Worm (Caenorhabditis elegans) whole organism, young adult: ENCODE results near the gene clec-73.

Source experiments
- B0035.1 ChIP-seq: sonication (generic microtip); optimal IDR thresholded peaks from 2 replicates; lab custom pipeline; 2016; ENCODE audit warnings: missing genetic modification characterization, mild to moderate bottlenecking, missing compliant biosample characterization, missing genotype, missing genetic modification reagents
- B0261.1 ChIP-seq: sonication (generic microtip); optimal IDR thresholded peaks from 2 replicates; lab custom pipeline; 2016; ENCODE audit warnings: mild to moderate bottlenecking, missing genetic modification characterization, moderate library complexity, missing compliant biosample characterization
- B0336.3 ChIP-seq: fragments of 200-800 bp; sonication (Bioruptor generic); IDR thresholded peaks from 2 replicates; pipeline ENCODE4 v1.3.6; 2022; ENCODE audit warnings: missing genetic modification characterization, missing compliant biosample characterization
- D2030.7 ChIP-seq: fragments of 200-800 bp; sonication (Bioruptor generic); IDR thresholded peaks from 2 replicates; pipeline ENCODE4 v1.3.6; 2022; ENCODE audit warnings: missing genetic modification reagents, missing genetic modification characterization, missing compliant biosample characterization
- F23B12.7 ChIP-seq: sonication (generic microtip); optimal IDR thresholded peaks from 2 replicates; lab custom pipeline; 2017; ENCODE audit warnings: missing genetic modification characterization, mild to moderate bottlenecking, missing compliant biosample characterization, antibody characterized with exemption, moderate library complexity; ENCODE audit not compliant: insufficient read depth
- F39B2.1 ChIP-seq: fragments of 200-800 bp; sonication (Bioruptor generic); IDR thresholded peaks from 2 replicates; pipeline ENCODE4 v1.3.6; 2022; ENCODE audit warnings: missing genetic modification reagents, missing genetic modification characterization, missing compliant biosample characterization
- F49E8.2 ChIP-seq: sonication (generic microtip); optimal IDR thresholded peaks from 3 replicates; lab custom pipeline; 2017; ENCODE audit warnings: missing genetic modification characterization, mild to moderate bottlenecking, missing compliant biosample characterization, antibody characterized with exemption, moderate library complexity; ENCODE audit not compliant: insufficient read depth
- F55B11.4 ChIP-seq: sonication (generic microtip); optimal IDR thresholded peaks from 2 replicates; lab custom pipeline; 2016; ENCODE audit warnings: missing compliant biosample characterization, missing genetic modification characterization, borderline replicate concordance; ENCODE audit not compliant: insufficient read depth
- F57A8.1 ChIP-seq: fragments of 200-800 bp; sonication (Bioruptor generic); optimal IDR thresholded peaks from 2 replicates; lab custom pipeline; 2018; ENCODE audit warnings: mild to moderate bottlenecking, missing genetic modification characterization, moderate library complexity, missing compliant biosample characterization
- K11D2.4 ChIP-seq: fragments of 200-800 bp; sonication (Bioruptor generic); IDR thresholded peaks from 2 replicates; pipeline ENCODE4 v1.3.6; 2022; ENCODE audit warnings: missing genetic modification reagents, missing genetic modification characterization, missing compliant biosample characterization
- T07F8.4 ChIP-seq: sonication (generic microtip); optimal IDR thresholded peaks from 2 replicates; lab custom pipeline; 2016; ENCODE audit warnings: mild to moderate bottlenecking, missing genetic modification characterization, moderate library complexity, missing compliant biosample characterization
- Y53G8AR.9 ChIP-seq: fragments of 200-800 bp; sonication (Bioruptor generic); conservative IDR thresholded peaks from 2 replicates; pipeline ENCODE4 v1.3.6; 2022; ENCODE audit warnings: missing genetic modification reagents, missing genetic modification characterization, missing compliant biosample characterization
- aptf-3 ChIP-seq: fragments of 200-800 bp; sonication (Bioruptor generic); IDR thresholded peaks from 2 replicates; pipeline ENCODE4 v1.3.6; 2022; ENCODE audit warnings: missing genetic modification characterization, missing compliant biosample characterization
- cebp-1 ChIP-seq, 2 experiments: fragments of 200-800 bp in 1 of 2; sonication (Bioruptor generic) in 1 of 2; sonication (generic microtip) in 1 of 2; IDR thresholded peaks in 1 of 2; optimal IDR thresholded peaks in 1 of 2; 2 replicates each; pipeline versions ENCODE4 v1.3.6 to Lab custom; 2017 to 2022; ENCODE audit warnings: missing compliant biosample characterization in 2 of 2, missing genetic modification characterization in 2 of 2, mild to moderate bottlenecking in 1 of 2, missing genetic modification reagents in 1 of 2, moderate library complexity in 1 of 2
- ceh-27 ChIP-seq: fragments of 200-800 bp; sonication (Bioruptor generic); optimal IDR thresholded peaks from 2 replicates; lab custom pipeline; 2018; ENCODE audit warnings: mild to moderate bottlenecking, missing genetic modification characterization, moderate library complexity, missing compliant biosample characterization
- ceh-40 ChIP-seq: fragments of 200-800 bp; sonication (Bioruptor generic); IDR thresholded peaks from 2 replicates; pipeline ENCODE4 v1.3.6; 2022; ENCODE audit warnings: missing genetic modification characterization, missing compliant biosample characterization
- ceh-58 ChIP-seq: fragments of 200-800 bp; sonication (Bioruptor generic); IDR thresholded peaks from 2 replicates; pipeline ENCODE4 v1.3.6; 2022; ENCODE audit warnings: missing genetic modification characterization, missing compliant biosample characterization
- ceh-79 ChIP-seq: sonication (generic microtip); optimal IDR thresholded peaks from 2 replicates; lab custom pipeline; 2017; ENCODE audit warnings: mild to moderate bottlenecking, missing genetic modification characterization, missing compliant biosample characterization
- chd-7 ChIP-seq: sonication (generic microtip); optimal IDR thresholded peaks from 2 replicates; lab custom pipeline; 2016; ENCODE audit warnings: mild to moderate bottlenecking, missing genetic modification characterization, moderate library complexity, missing compliant biosample characterization
- dpff-1 ChIP-seq: sonication (generic microtip); optimal IDR thresholded peaks from 2 replicates; lab custom pipeline; 2017; ENCODE audit warnings: mild to moderate bottlenecking, missing genetic modification characterization, missing compliant biosample characterization
- egl-44 ChIP-seq: fragments of 200-800 bp; sonication (Bioruptor generic); IDR thresholded peaks from 2 replicates; pipeline ENCODE4 v1.3.6; 2022; ENCODE audit warnings: missing genetic modification reagents, missing genetic modification characterization, missing compliant biosample characterization
- egrh-3 ChIP-seq: fragments of 200-800 bp; sonication (Bioruptor generic); IDR thresholded peaks from 2 replicates; pipeline ENCODE4 v1.3.6; 2022; ENCODE audit warnings: missing genetic modification reagents, missing genetic modification characterization, missing compliant biosample characterization
- ekl-4 ChIP-seq: fragments of 200-800 bp; sonication (Bioruptor generic); IDR thresholded peaks from 2 replicates; pipeline ENCODE4 v1.3.6; 2022; ENCODE audit warnings: missing genetic modification reagents, missing genetic modification characterization, missing compliant biosample characterization
- ets-4 ChIP-seq: fragments of 200-800 bp; sonication (Bioruptor generic); optimal IDR thresholded peaks from 2 replicates; lab custom pipeline; 2018; ENCODE audit warnings: mild to moderate bottlenecking, missing genetic modification characterization, missing compliant biosample characterization
- lag-1 ChIP-seq: fragments of 200-800 bp; sonication (Bioruptor generic); IDR thresholded peaks from 2 replicates; pipeline ENCODE4 v1.3.6; 2022; ENCODE audit warnings: missing genetic modification reagents, missing genetic modification characterization, missing compliant biosample characterization
- let-526 ChIP-seq: fragments of 200-800 bp; sonication (Bioruptor generic); IDR thresholded peaks from 2 replicates; pipeline ENCODE4 v1.3.6; 2022; ENCODE audit warnings: missing genetic modification reagents, missing genetic modification characterization, missing compliant biosample characterization
- let-607 ChIP-seq, 2 experiments: fragments of 200-800 bp in 1 of 2; sonication (Bioruptor generic) in 1 of 2; sonication (generic microtip) in 1 of 2; optimal IDR thresholded peaks; 2 replicates each; lab custom pipeline; 2016 to 2018; ENCODE audit warnings: mild to moderate bottlenecking in 2 of 2, missing compliant biosample characterization in 2 of 2, missing genetic modification characterization in 2 of 2, moderate library complexity in 2 of 2, missing genotype in 1 of 2
- lsl-1 ChIP-seq: fragments of 200-800 bp; sonication (Bioruptor generic); optimal IDR thresholded peaks from 2 replicates; lab custom pipeline; 2018; ENCODE audit warnings: mild to moderate bottlenecking, missing genetic modification characterization, moderate library complexity, missing compliant biosample characterization
- madf-10 ChIP-seq: sonication (generic microtip); optimal IDR thresholded peaks from 2 replicates; lab custom pipeline; 2016; ENCODE audit warnings: mild to moderate bottlenecking, missing genetic modification characterization, missing compliant biosample characterization
- mcd-1 ChIP-seq: fragments of 200-800 bp; sonication (Bioruptor generic); IDR thresholded peaks from 2 replicates; pipeline ENCODE4 v1.3.6; 2022; ENCODE audit warnings: missing genetic modification reagents, missing genetic modification characterization, missing compliant biosample characterization
- nfya-2 ChIP-seq: fragments of 200-800 bp; sonication (Bioruptor generic); IDR thresholded peaks from 2 replicates; pipeline ENCODE4 v1.3.6; 2022; ENCODE audit warnings: missing genetic modification reagents, missing genetic modification characterization, missing compliant biosample characterization
- nhr-27 ChIP-seq: fragments of 200-800 bp; sonication (Bioruptor generic); optimal IDR thresholded peaks from 2 replicates; lab custom pipeline; 2018; ENCODE audit warnings: mild to moderate bottlenecking, missing genetic modification characterization, moderate library complexity, missing compliant biosample characterization
- nhr-80 ChIP-seq: sonication (generic microtip); optimal IDR thresholded peaks from 2 replicates; lab custom pipeline; 2016; ENCODE audit warnings: missing genetic modification characterization, missing compliant biosample characterization
- pha-4 ChIP-seq: fragments of 150-350 bp; sonication (generic microtip); optimal IDR thresholded peaks from 2 replicates; lab custom pipeline; 2014; ENCODE audit warnings: missing biosample characterization, missing genetic modification reagents, missing genetic modification characterization
- rec-8 ChIP-seq, 2 experiments: sonication (generic microtip); optimal IDR thresholded peaks; 2 replicates each; lab custom pipeline; 2016; ENCODE audit warnings: mild to moderate bottlenecking in 2 of 2, missing genetic modification characterization in 2 of 2, missing genetic modification reagents in 2 of 2, missing genotype in 2 of 2, missing biosample characterization in 1 of 2, missing compliant biosample characterization in 1 of 2, moderate library complexity in 1 of 2
- repo-1 ChIP-seq: sonication (generic microtip); optimal IDR thresholded peaks from 2 replicates; lab custom pipeline; 2017; ENCODE audit warnings: mild to moderate bottlenecking, missing genetic modification characterization, missing compliant biosample characterization
- sdz-38 ChIP-seq: sonication (generic microtip); optimal IDR thresholded peaks from 2 replicates; lab custom pipeline; 2016; ENCODE audit warnings: missing genotype, missing genetic modification characterization, missing compliant biosample characterization
- snpc-3.4 ChIP-seq: sonication (generic microtip); optimal IDR thresholded peaks from 2 replicates; lab custom pipeline; 2017; ENCODE audit warnings: missing genetic modification characterization, mild to moderate bottlenecking, missing compliant biosample characterization, antibody characterized with exemption, moderate library complexity, missing genotype, missing genetic modification reagents
- unc-62 ChIP-seq: fragments of 150-350 bp; optimal IDR thresholded peaks from 2 replicates; lab custom pipeline; 2014; ENCODE audit warnings: missing biosample characterization, missing genetic modification reagents, missing genetic modification characterization
- xnd-1 ChIP-seq: sonication (generic microtip); optimal IDR thresholded peaks from 2 replicates; lab custom pipeline; 2016; ENCODE audit warnings: missing genotype, missing genetic modification reagents, missing genetic modification characterization, missing compliant biosample characterization
- zim-3 ChIP-seq: sonication (generic microtip); optimal IDR thresholded peaks from 2 replicates; lab custom pipeline; 2017; ENCODE audit warnings: mild to moderate bottlenecking, missing genetic modification characterization, moderate library complexity, missing compliant biosample characterization
- ztf-18 ChIP-seq: sonication (generic microtip); optimal IDR thresholded peaks from 2 replicates; lab custom pipeline; 2016; ENCODE audit warnings: missing genotype, mild to moderate bottlenecking, missing genetic modification characterization, missing compliant biosample characterization
- ztf-22 ChIP-seq: fragments of 200-800 bp; sonication (Bioruptor generic); optimal IDR thresholded peaks from 2 replicates; lab custom pipeline; 2018; ENCODE audit warnings: mild to moderate bottlenecking, missing genetic modification characterization, moderate library complexity, missing compliant biosample characterization
- ztf-28 ChIP-seq: fragments of 200-800 bp; sonication (Bioruptor generic); IDR thresholded peaks from 2 replicates; pipeline ENCODE4 v1.3.6; 2022; ENCODE audit warnings: missing genetic modification reagents, missing genetic modification characterization, missing compliant biosample characterization

The clec-73 gene

DNA sequence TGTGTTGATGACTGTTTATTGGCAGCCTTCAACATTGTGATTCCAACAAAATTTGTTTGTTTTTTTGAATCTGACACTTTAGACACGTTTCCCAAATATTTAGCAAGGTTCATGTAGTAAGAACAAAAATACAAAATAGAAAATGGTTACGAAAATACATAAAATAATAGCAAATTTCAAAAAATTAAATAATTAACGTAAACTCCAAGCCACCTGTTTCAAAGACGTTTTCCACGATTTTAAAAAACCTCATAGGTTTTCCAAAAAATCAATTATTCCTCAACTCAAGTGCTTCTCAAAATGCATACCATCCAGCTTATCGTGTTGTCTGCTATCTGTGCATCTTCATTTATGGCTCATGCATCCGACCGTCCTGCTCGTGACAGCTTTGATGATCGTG is 38.6 kb downstream of the clec-73 start, which contains the start of gene F56D6.14:
TSS of gene F56D6.14 (plus strand) at position 301 of the 400 bp plus-strand sequence.
- no peak for TF ChIP-seq dpff-1 (tag; lab: Kevin White, UChicago)
- TF ChIP-seq egl-44 (GFP tag; lab: Robert Waterston, UW): no peak

DNA sequence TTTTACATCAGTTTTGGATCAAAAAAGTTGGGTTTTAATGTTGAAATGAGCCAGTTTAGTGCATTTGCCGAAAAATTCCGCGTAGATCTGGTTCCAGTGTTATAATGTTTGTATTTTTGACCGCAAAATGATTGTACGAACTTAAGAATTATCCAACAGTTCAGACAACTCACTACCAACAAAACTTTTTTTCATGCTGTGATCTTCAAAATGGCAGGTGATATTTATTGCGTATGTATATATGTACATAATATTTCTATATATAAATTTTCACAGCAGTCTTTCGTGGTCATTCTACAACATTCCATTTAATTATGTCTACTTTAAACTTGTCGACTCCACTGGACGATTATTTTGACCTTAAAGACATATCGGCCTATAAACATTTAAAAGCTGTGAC is 40.7 kb downstream of the clec-73 start, which contains the start of gene srz-20:
TSS of gene srz-20 (plus strand) at position 301 of the 400 bp plus-strand sequence.
- TF ChIP-seq F23B12.7 (tag; lab: Kevin White, UChicago) (no peak), lag-1 (GFP tag; lab: Robert Waterston, UW) (no peak), ztf-18 (tag; lab: Kevin White, UChicago) (no peak), D2030.7 (GFP tag; lab: Robert Waterston, UW) (no peak), unc-62 (GFP tag; lab: Kevin White, UChicago) (no peak), T07F8.4 (tag; lab: Kevin White, UChicago) (no peak), ets-4 (no peak), B0336.3 (GFP tag; lab: Robert Waterston, UW) (no peak), ceh-40 (GFP tag; lab: Robert Waterston, UW) (no peak), zim-3 (no peak), ceh-79 (tag; lab: Kevin White, UChicago) (no peak), aptf-3 (no peak)
- TF ChIP-seq, all 124 proteins: peak for 0

DNA sequence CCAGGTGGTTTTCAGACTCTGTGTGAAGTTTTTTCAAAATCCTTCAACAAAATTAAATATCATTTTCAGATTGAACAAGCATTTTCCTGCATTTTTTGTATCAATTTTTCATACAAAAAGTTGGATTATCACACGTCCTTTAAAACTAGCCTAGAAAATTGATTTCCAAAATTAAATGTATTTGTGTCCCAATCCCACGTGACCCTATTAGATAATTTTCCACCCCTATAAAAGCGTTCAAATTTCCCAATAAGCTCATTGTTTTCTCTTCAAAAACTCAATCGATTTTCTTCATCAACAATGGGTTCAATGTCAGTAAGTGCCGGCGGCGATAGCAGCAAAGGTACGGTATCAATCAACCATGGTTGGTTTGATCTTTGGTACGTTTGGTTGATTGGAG is 41.5 kb downstream of the clec-73 start, which contains the start of gene F56D6.19:
TSS of gene F56D6.19 (plus strand) at position 301 of the 400 bp plus-strand sequence.
- no peak for TF ChIP-seq B0261.1
- no peak for TF ChIP-seq ceh-27 (GFP tag; lab: Kevin White, UChicago)
- TF ChIP-seq ztf-28 (GFP tag; lab: Robert Waterston, UW): no peak
- no peak for TF ChIP-seq F49E8.2 (tag; lab: Kevin White, UChicago)
- no peak for TF ChIP-seq let-607 (tag; optimal IDR thresholded peaks at IDR 0.05; lab: Kevin White, UChicago)
- no peak for TF ChIP-seq chd-7 (tag; lab: Kevin White, UChicago)
- TF ChIP-seq ceh-40 (GFP tag; lab: Robert Waterston, UW): no peak
- TF ChIP-seq B0035.1: no peak
- no peak for TF ChIP-seq pha-4 (tag; lab: Kevin White, UChicago)
- TF ChIP-seq madf-10 (tag; lab: Kevin White, UChicago): no peak
- no peak for TF ChIP-seq egl-44 (GFP tag; lab: Robert Waterston, UW)
- no peak for TF ChIP-seq sdz-38 (tag; lab: Kevin White, UChicago)
- TF ChIP-seq F39B2.1 (GFP tag; lab: Robert Waterston, UW): no peak
- no peak for TF ChIP-seq cebp-1 (GFP tag; IDR thresholded peaks at IDR 0.05; lab: Robert Waterston, UW)
- no peak for TF ChIP-seq cebp-1 (tag; optimal IDR thresholded peaks at IDR 0.05; lab: Kevin White, UChicago)
- no peak for TF ChIP-seq K11D2.4 (GFP tag; lab: Robert Waterston, UW)
- no peak for TF ChIP-seq ztf-22 (GFP tag; lab: Kevin White, UChicago)
- no peak for TF ChIP-seq ceh-58 (GFP tag; lab: Robert Waterston, UW)
- TF ChIP-seq egrh-3 (GFP tag; lab: Robert Waterston, UW): no peak
- no peak for TF ChIP-seq snpc-3.4 (tag; lab: Kevin White, UChicago)
- TF ChIP-seq mcd-1 (GFP tag; lab: Robert Waterston, UW): no peak

DNA sequence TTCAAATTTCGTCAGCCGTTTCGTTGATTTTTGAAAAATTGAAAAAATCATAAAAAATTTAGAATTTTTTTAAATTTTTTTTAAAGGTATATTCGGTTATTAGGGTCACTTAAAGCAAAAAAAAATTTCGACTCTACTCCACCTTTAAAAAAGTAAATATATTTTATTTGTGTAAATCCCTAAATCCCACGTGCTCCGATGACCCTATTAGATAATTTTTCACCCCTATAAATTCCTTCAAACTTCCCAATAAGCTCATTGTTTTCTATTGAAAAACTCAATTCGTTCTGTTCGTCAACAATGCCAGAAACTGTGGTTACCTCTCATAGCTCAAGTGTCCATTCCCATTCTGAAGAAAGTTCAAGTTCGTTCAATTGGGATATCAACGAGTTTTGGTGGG is 43.4 kb downstream of the clec-73 start, which contains the start of gene F56D6.20:
TSS of gene F56D6.20 (plus strand) at position 301 of the 400 bp plus-strand sequence.
- TF ChIP-seq F57A8.1: no peak
- no peak for TF ChIP-seq nfya-2 (GFP tag; lab: Robert Waterston, UW)
- TF ChIP-seq lsl-1: no peak
- no peak for TF ChIP-seq let-526 (GFP tag; lab: Robert Waterston, UW)
- TF ChIP-seq nhr-27 (tag; lab: Kevin White, UChicago): no peak
- TF ChIP-seq ceh-58 (GFP tag; lab: Robert Waterston, UW): no peak
- TF ChIP-seq rec-8 (tag; optimal IDR thresholded peaks at IDR 0.05; lab: Kevin White, UChicago): no peak
- TF ChIP-seq xnd-1 (tag; lab: Kevin White, UChicago): no peak
- no peak for TF ChIP-seq F55B11.4 (tag; lab: Kevin White, UChicago)
- no peak for TF ChIP-seq ekl-4
- no peak for TF ChIP-seq Y53G8AR.9 (GFP tag; lab: Robert Waterston, UW)
- no peak for TF ChIP-seq repo-1 (tag; lab: Kevin White, UChicago)
- TF ChIP-seq nhr-80 (tag; lab: Kevin White, UChicago): no peak
